Worm (Caenorhabditis elegans) whole organism, mixed stage, embryonic: ENCODE measurements around the gene srj-20.

Source experiments
- M03D4.4 ChIP-seq: sonication (generic microtip); optimal IDR thresholded peaks from 2 replicates; lab custom pipeline; 2017; ENCODE audit warnings: mild to moderate bottlenecking, missing genetic modification characterization, missing compliant biosample characterization
- blmp-1 ChIP-seq: fragments of 150-350 bp; optimal IDR thresholded peaks from 2 replicates; lab custom pipeline; 2014; ENCODE audit warnings: missing biosample characterization, missing genetic modification characterization
- ceh-43 ChIP-seq: fragments of 200-800 bp; sonication (Bioruptor generic); optimal IDR thresholded peaks from 2 replicates; lab custom pipeline; 2018; ENCODE audit warnings: mild to moderate bottlenecking, missing genetic modification characterization, moderate library complexity, missing compliant biosample characterization
- ces-1 ChIP-seq: fragments of 150-350 bp; optimal IDR thresholded peaks from 2 replicates; lab custom pipeline; 2014; ENCODE audit warnings: missing biosample characterization, missing genetic modification reagents, missing genetic modification characterization
- cnd-1 ChIP-seq: fragments of 200-800 bp; sonication (Bioruptor generic); optimal IDR thresholded peaks from 2 replicates; lab custom pipeline; 2018; ENCODE audit warnings: mild to moderate bottlenecking, missing genetic modification characterization, missing compliant biosample characterization
- elt-1 ChIP-seq: sonication (generic microtip); optimal IDR thresholded peaks from 2 replicates; lab custom pipeline; 2017; ENCODE audit warnings: missing genetic modification characterization, mild to moderate bottlenecking, missing compliant biosample characterization, antibody characterized with exemption, moderate library complexity, borderline replicate concordance; ENCODE audit not compliant: insufficient read depth
- elt-3 ChIP-seq: fragments of 150-350 bp; optimal IDR thresholded peaks from 2 replicates; lab custom pipeline; 2014; ENCODE audit warnings: missing biosample characterization, missing genetic modification characterization
- flh-1 ChIP-seq: fragments of 200-800 bp; sonication (Bioruptor generic); optimal IDR thresholded peaks from 2 replicates; lab custom pipeline; 2018; ENCODE audit warnings: mild to moderate bottlenecking, missing genetic modification characterization, moderate library complexity, missing compliant biosample characterization
- ham-2 ChIP-seq: fragments of 200-800 bp; sonication (Bioruptor generic); optimal IDR thresholded peaks from 2 replicates; lab custom pipeline; 2018; ENCODE audit warnings: mild to moderate bottlenecking, missing genetic modification characterization, missing compliant biosample characterization
- lin-13 ChIP-seq: fragments of 150-350 bp; optimal IDR thresholded peaks from 2 replicates; lab custom pipeline; 2014; ENCODE audit warnings: missing biosample characterization, missing genetic modification characterization
- lin-32 ChIP-seq: fragments of 200-800 bp; sonication (Bioruptor generic); optimal IDR thresholded peaks from 2 replicates; lab custom pipeline; 2018; ENCODE audit warnings: mild to moderate bottlenecking, missing genetic modification characterization, missing compliant biosample characterization
- mab-5 ChIP-seq: fragments of 150-350 bp; optimal IDR thresholded peaks from 2 replicates; lab custom pipeline; 2014; ENCODE audit warnings: missing biosample characterization, missing genetic modification characterization
- mep-1 ChIP-seq: fragments of 150-350 bp; optimal IDR thresholded peaks from 2 replicates; lab custom pipeline; 2017; ENCODE audit warnings: missing biosample characterization, missing genetic modification reagents, missing genetic modification characterization, inconsistent platforms
- mls-2 ChIP-seq: sonication (generic microtip); optimal IDR thresholded peaks from 2 replicates; lab custom pipeline; 2016; ENCODE audit warnings: mild to moderate bottlenecking, missing genetic modification characterization, moderate library complexity, missing compliant biosample characterization
- nhr-12 ChIP-seq: fragments of 150-350 bp; optimal IDR thresholded peaks from 2 replicates; lab custom pipeline; 2014; ENCODE audit warnings: missing biosample characterization, missing genetic modification characterization
- nhr-2 ChIP-seq: fragments of 150-350 bp; optimal IDR thresholded peaks from 2 replicates; lab custom pipeline; 2014; ENCODE audit warnings: missing biosample characterization, missing genetic modification characterization
- nhr-28 ChIP-seq: fragments of 150-350 bp; optimal IDR thresholded peaks from 2 replicates; lab custom pipeline; 2014; ENCODE audit warnings: missing biosample characterization, missing genetic modification characterization
- sem-2 ChIP-seq: fragments of 200-800 bp; sonication (Bioruptor generic); optimal IDR thresholded peaks from 2 replicates; lab custom pipeline; 2018; ENCODE audit warnings: mild to moderate bottlenecking, missing genetic modification characterization, missing compliant biosample characterization
- snpc-4 ChIP-seq: fragments of 150-350 bp; optimal IDR thresholded peaks from 2 replicates; lab custom pipeline; 2014; ENCODE audit warnings: missing biosample characterization, missing genetic modification characterization
- sptf-1 ChIP-seq: sonication (generic microtip); optimal IDR thresholded peaks from 2 replicates; lab custom pipeline; 2017; ENCODE audit warnings: mild to moderate bottlenecking, missing genetic modification characterization, moderate library complexity, missing compliant biosample characterization
- tbx-8 ChIP-seq: fragments of 200-800 bp; sonication (Bioruptor generic); optimal IDR thresholded peaks from 2 replicates; lab custom pipeline; 2018; ENCODE audit warnings: mild to moderate bottlenecking, missing genetic modification characterization, moderate library complexity, missing compliant biosample characterization
- unc-120 ChIP-seq: sonication (generic microtip); optimal IDR thresholded peaks from 2 replicates; lab custom pipeline; 2017; ENCODE audit warnings: missing genetic modification characterization, missing compliant biosample characterization; ENCODE audit not compliant: poor library complexity, severe bottlenecking
- unc-39 ChIP-seq: fragments of 150-350 bp; optimal IDR thresholded peaks from 2 replicates; lab custom pipeline; 2014; ENCODE audit warnings: missing biosample characterization, missing genetic modification characterization
- unc-62 ChIP-seq: fragments of 150-350 bp; optimal IDR thresholded peaks from 2 replicates; lab custom pipeline; 2014; ENCODE audit warnings: missing biosample characterization, missing genetic modification reagents, missing genetic modification characterization
- zip-8 ChIP-seq: fragments of 150-350 bp; optimal IDR thresholded peaks from 2 replicates; lab custom pipeline; 2014; ENCODE audit warnings: missing biosample characterization, missing genetic modification characterization
- ztf-11 ChIP-seq: fragments of 150-350 bp; optimal IDR thresholded peaks from 2 replicates; lab custom pipeline; 2014; ENCODE audit warnings: missing biosample characterization, missing genetic modification characterization

srj-20 gene

ce11 chrV:2592173-2592676 lies 19.2 kb upstream of the srj-20 start, which contains the start of gene irg-3:
Gene irg-3, plus strand, starts transcription at chrV:2592591.
- no peak for TF ChIP-seq unc-39 (tag; lab: Kevin White, UChicago)
- no peak for TF ChIP-seq blmp-1 (tag; lab: Kevin White, UChicago)
- no peak for TF ChIP-seq nhr-12 (tag; lab: Kevin White, UChicago)
- TF ChIP-seq unc-62 = no peak
- no peak for TF ChIP-seq sptf-1 (tag; lab: Kevin White, UChicago)
- no peak for TF ChIP-seq lin-32 (GFP tag; lab: Kevin White, UChicago)
- TF ChIP-seq elt-3 = no peak
- TF ChIP-seq nhr-28 (tag; lab: Kevin White, UChicago) = no peak
- TF ChIP-seq M03D4.4 (tag; lab: Kevin White, UChicago) = no peak
- no peak for TF ChIP-seq zip-8 (tag; lab: Kevin White, UChicago)
- no peak for TF ChIP-seq snpc-4

- TF ChIP-seq elt-3 = no peak
- TF ChIP-seq, all 35 proteins: peak for 0
These were observed 16.8 kb upstream of the srj-20 start for ce11 chrV:2589834-2590233.

ce11 chrV:2585727-2586126 lies 12.7 kb upstream of the srj-20 start, which contains the start of gene C29G2.6:
Gene C29G2.6, minus strand, starts transcription at chrV:2585908.
- TF ChIP-seq mls-2 (tag; lab: Kevin White, UChicago) (no peak), lin-32 (GFP tag; lab: Kevin White, UChicago) (no peak), mep-1 (no peak), lin-13 (tag; lab: Kevin White, UChicago) (no peak), ztf-11 (no peak), flh-1 (GFP tag; lab: Kevin White, UChicago) (no peak), nhr-12 (tag; lab: Kevin White, UChicago) (no peak), unc-39 (tag; lab: Kevin White, UChicago) (no peak), unc-62 (no peak), nhr-28 (tag; lab: Kevin White, UChicago) (no peak), M03D4.4 (tag; lab: Kevin White, UChicago) (no peak), mab-5 (no peak), ceh-43 (GFP tag; lab: Kevin White, UChicago) (no peak), elt-1 (no peak), tbx-8 (GFP tag; lab: Kevin White, UChicago) (no peak), unc-120 (tag; lab: Kevin White, UChicago) (no peak)
- TF ChIP-seq, all 35 proteins: peak for 0

- TF ChIP-seq mls-2 (tag; lab: Kevin White, UChicago) (no peak), sptf-1 (tag; lab: Kevin White, UChicago) (no peak), elt-1 (no peak), ztf-11 (no peak), unc-39 (tag; lab: Kevin White, UChicago) (no peak), mab-5 (no peak), elt-3 (no peak), nhr-12 (tag; lab: Kevin White, UChicago) (no peak), nhr-2 (tag; lab: Kevin White, UChicago) (no peak), ham-2 (GFP tag; lab: Kevin White, UChicago) (no peak), nhr-28 (tag; lab: Kevin White, UChicago) (no peak), mep-1 (no peak)
These were observed 7.6 kb upstream of the srj-20 start, which contains the start of gene C29G2.3 for ce11 chrV:2580598-2580997. Gene C29G2.3, plus strand, starts transcription at chrV:2580898.

- TF ChIP-seq snpc-4 = no peak
- TF ChIP-seq elt-3 = no peak
- no peak for TF ChIP-seq elt-1
- TF ChIP-seq nhr-28 (tag; lab: Kevin White, UChicago) = no peak
These were observed 4.6 kb upstream of the srj-20 start, which contains the start of gene srt-4 for ce11 chrV:2577603-2578002. Gene srt-4, plus strand, starts transcription at chrV:2577903.

- TF ChIP-seq cnd-1 (tag; lab: Kevin White, UChicago) = no peak
- no peak for TF ChIP-seq ham-2 (GFP tag; lab: Kevin White, UChicago)
- no peak for TF ChIP-seq ces-1 (GFP tag; lab: Kevin White, UChicago)
- no peak for TF ChIP-seq unc-39 (tag; lab: Kevin White, UChicago)
- TF ChIP-seq sem-2 (GFP tag; lab: Kevin White, UChicago) = no peak
- TF ChIP-seq ceh-43 (GFP tag; lab: Kevin White, UChicago) = no peak
- no peak for TF ChIP-seq M03D4.4 (tag; lab: Kevin White, UChicago)
- TF ChIP-seq nhr-28 (tag; lab: Kevin White, UChicago) = no peak
- TF ChIP-seq elt-1 = no peak
- TF ChIP-seq mls-2 (tag; lab: Kevin White, UChicago) = no peak
- no peak for TF ChIP-seq unc-62
- no peak for TF ChIP-seq mep-1
These were observed 2.7 kb upstream of the srj-20 start for ce11 chrV:2575716-2576115.
